Worm (Caenorhabditis elegans) whole organism, L1 larva: ENCODE results near the gene C54E4.1.

ENCODE experiments used
- Y116A8C.19 ChIP-seq: sonication (generic microtip); optimal IDR thresholded peaks from 2 replicates; lab custom pipeline; 2016; ENCODE audit warnings: missing compliant biosample characterization, missing genetic modification characterization, borderline replicate concordance
- ceh-63 ChIP-seq: fragments of 200-800 bp; sonication (Bioruptor generic); optimal IDR thresholded peaks from 2 replicates; lab custom pipeline; 2018; ENCODE audit warnings: mild to moderate bottlenecking, missing genetic modification characterization, missing compliant biosample characterization
- dpl-1 ChIP-seq, 3 experiments: fragments of 150-350 bp in 2 of 3; sonication (generic microtip) in 1 of 3; optimal IDR thresholded peaks; 2 replicates each; lab custom pipeline; 2014 to 2017; ENCODE audit warnings: missing biosample characterization in 3 of 3, missing genetic modification characterization in 3 of 3, missing genetic modification reagents in 3 of 3
- efl-1 ChIP-seq, 4 experiments: fragments of 150-350 bp; optimal IDR thresholded peaks in 3 of 4; peaks in 1 of 4; 1 replicate in 1 of 4; 2 replicates in 3 of 4; lab custom pipeline; 2014; ENCODE audit warnings: missing biosample characterization in 2 of 4, missing genetic modification characterization in 2 of 4, missing genetic modification reagents in 2 of 4
- elt-2 ChIP-seq: sonication (generic microtip); optimal IDR thresholded peaks from 2 replicates; lab custom pipeline; 2016; ENCODE audit warnings: missing genetic modification characterization, mild to moderate bottlenecking, inconsistent platforms, missing compliant biosample characterization, missing genetic modification reagents
- elt-3 ChIP-seq, 6 experiments: fragments of 150-350 bp in 1 of 6; sonication (generic microtip); optimal IDR thresholded peaks; 2 replicates each; lab custom pipeline; 2017 to 2018; ENCODE audit warnings: missing biosample characterization in 6 of 6, missing genetic modification characterization in 6 of 6, inconsistent platforms in 1 of 6
- fkh-10 ChIP-seq: sonication (generic microtip); optimal IDR thresholded peaks from 2 replicates; lab custom pipeline; 2017; ENCODE audit warnings: missing biosample characterization, missing genetic modification reagents, missing genetic modification characterization
- lin-13 ChIP-seq: fragments of 150-350 bp; optimal IDR thresholded peaks from 2 replicates; lab custom pipeline; 2014; ENCODE audit warnings: missing biosample characterization, missing genetic modification reagents, missing genetic modification characterization
- lin-39 ChIP-seq: fragments of 150-350 bp; optimal IDR thresholded peaks from 2 replicates; lab custom pipeline; 2014; ENCODE audit warnings: missing biosample characterization, missing genetic modification reagents, missing genetic modification characterization
- nhr-28 ChIP-seq: fragments of 150-350 bp; optimal IDR thresholded peaks from 2 replicates; lab custom pipeline; 2014; ENCODE audit warnings: missing biosample characterization, missing genetic modification characterization
- nhr-90 ChIP-seq: sonication (generic microtip); optimal IDR thresholded peaks from 2 replicates; lab custom pipeline; 2016; ENCODE audit warnings: mild to moderate bottlenecking, missing genetic modification characterization, missing compliant biosample characterization; ENCODE audit not compliant: poor library complexity
- pqm-1 ChIP-seq: sonication (generic microtip); optimal IDR thresholded peaks from 3 replicates; lab custom pipeline; 2017; ENCODE audit warnings: missing biosample characterization, missing genetic modification characterization
- snpc-4 ChIP-seq: fragments of 150-350 bp; optimal IDR thresholded peaks from 2 replicates; lab custom pipeline; 2014; ENCODE audit warnings: missing biosample characterization, missing genetic modification characterization
- sptf-1 ChIP-seq: fragments of 150-350 bp; optimal IDR thresholded peaks from 2 replicates; lab custom pipeline; 2014; ENCODE audit warnings: missing biosample characterization, missing genetic modification characterization

DNA sequence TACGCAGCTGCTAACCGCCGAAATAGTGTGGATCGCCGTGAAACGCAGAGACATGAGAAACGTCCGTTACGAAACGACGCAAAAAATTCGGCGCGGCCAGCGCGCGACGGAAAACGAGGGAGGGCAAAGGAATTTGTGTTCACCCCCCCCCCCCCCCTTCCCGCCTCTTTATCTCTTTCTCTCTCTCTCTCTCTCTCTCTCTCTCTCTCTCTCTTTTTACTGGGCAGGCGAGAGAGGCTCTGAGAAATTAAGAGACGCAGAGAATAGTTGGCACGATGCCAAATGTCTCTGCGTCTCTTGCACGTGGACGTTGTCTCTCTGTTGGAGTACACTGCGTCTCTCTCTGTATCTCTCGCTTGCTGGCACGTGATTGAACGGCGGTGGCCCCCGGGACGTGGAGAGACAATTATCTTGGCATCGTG lies 44.0 kb downstream of the C54E4.1 start:
- TF ChIP-seq pqm-1 (tag; lab: Kevin White, UChicago) (no peak), lin-13 (peak; percentile 96), efl-1 (optimal IDR thresholded peaks at IDR 0.05; lab: Kevin White, UChicago) (peak; percentile 87 to 95), efl-1 (GFP tag; optimal IDR thresholded peaks at IDR 0.05 in 1 of 2; lab: Kevin White, UChicago) (peak; percentile 71 to 98), dpl-1 (GFP tag; optimal IDR thresholded peaks at IDR 0.05; lab: Kevin White, UChicago) (peak; percentile 73 to 79 (median 77)), Y116A8C.19 (tag; lab: Kevin White, UChicago) (no peak), elt-3 (tag; optimal IDR thresholded peaks at IDR 0.05; lab: Kevin White, UChicago) (peak in 3 of 6 experiments; percentile 76 to 85 (median 81)), nhr-90 (tag; lab: Kevin White, UChicago) (peak; percentile 98), ceh-63 (peak; percentile 90), snpc-4 (peak; percentile 85), fkh-10 (GFP tag; lab: Kevin White, UChicago) (peak; percentile 86), lin-39 (peak; percentile 91), elt-2 (tag; lab: Kevin White, UChicago) (peak; percentile 93), nhr-28 (tag; lab: Kevin White, UChicago) (no peak), sptf-1 (tag; lab: Kevin White, UChicago) (no peak)
